Worm (Caenorhabditis elegans): Measurements from ENCODE around the gene T22B2.3.
A peak's percentile ranks its signal among the peaks of the same experiment; 100 is the strongest.

DNA sequence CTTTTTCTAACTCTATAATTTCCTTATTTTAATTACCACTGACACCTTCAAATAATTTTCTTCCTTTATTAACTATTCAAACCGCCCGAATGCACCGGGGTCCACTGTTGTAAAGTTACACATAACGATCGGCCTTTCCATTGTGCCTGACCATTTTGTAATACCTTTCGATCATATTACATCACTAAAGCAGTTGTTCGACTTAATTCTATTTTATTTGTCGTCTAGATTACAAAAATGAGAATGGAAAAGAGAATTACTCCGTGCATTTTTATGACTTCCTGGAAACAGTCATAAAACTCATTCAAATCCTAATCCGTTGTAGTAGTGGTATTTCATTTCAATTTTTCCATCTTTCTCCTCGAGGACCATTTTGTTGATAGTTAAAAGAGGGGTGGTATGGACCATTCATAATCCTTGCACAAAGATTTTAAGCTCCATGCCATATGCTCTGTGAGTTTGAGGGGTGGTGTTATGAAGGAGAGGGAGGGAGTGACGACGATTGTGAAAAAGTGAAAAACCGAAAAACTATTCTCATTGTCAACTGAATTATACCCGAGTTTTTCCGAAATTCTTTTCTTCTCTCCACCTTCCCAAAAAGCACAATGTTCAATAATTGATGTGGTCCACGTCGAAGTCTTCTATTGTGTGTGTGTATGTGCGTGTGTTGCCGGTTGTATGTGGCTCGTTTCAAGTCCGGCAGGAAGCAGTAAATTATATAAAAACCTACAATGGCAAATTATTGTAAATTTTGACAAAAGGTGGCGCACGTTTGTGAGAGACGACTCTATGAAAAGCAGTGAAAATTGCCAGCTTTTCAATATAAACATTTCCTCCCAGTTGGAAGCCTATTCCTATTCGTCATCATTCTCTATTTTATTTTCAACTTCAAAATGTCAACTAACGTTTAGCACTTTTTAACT is 18.6 kb upstream of the T22B2.3 start:
- peak; percentile 8 for TF ChIP-seq him-1 (tag; optimal IDR thresholded peaks at IDR 0.05)
- TF ChIP-seq dao-5 (tag; optimal IDR thresholded peaks at IDR 0.05), result no peak
